Worm (Caenorhabditis elegans): ENCODE measurements around the gene mtm-9.

- TF ChIP-seq ztf-11 (tag; optimal IDR thresholded peaks at IDR 0.05) (no peak), pqm-1 (tag; optimal IDR thresholded peaks at IDR 0.05) (no peak), snpc-1.2 (GFP tag; IDR thresholded peaks at IDR 0.05) (no peak), snpc-4 (tag; optimal IDR thresholded peaks at IDR 0.05) (no peak), F26F4.8 (GFP tag; conservative IDR thresholded peaks at IDR 0.05) (no peak), zag-1 (tag; optimal IDR thresholded peaks at IDR 0.05) (no peak), unc-62 (GFP tag; optimal IDR thresholded peaks at IDR 0.05 in 1 of 2) (no peak), unc-62 (tag; optimal IDR thresholded peaks at IDR 0.05) (no peak), R02D3.7 (tag; optimal IDR thresholded peaks at IDR 0.05) (no peak), nhr-42 (GFP tag; IDR thresholded peaks at IDR 0.05) (no peak), madf-5 (GFP tag; IDR thresholded peaks at IDR 0.05) (no peak), ceh-82 (tag; optimal IDR thresholded peaks at IDR 0.05) (no peak), ama-1 (optimal IDR thresholded peaks at IDR 0.05) (no peak)
Measured at ce11 chrV:3712192-3712591, 31.2 kb upstream of the mtm-9 start.
